Fruit fly (Drosophila melanogaster): ENCODE results near the gene ND-ACP.

Gene ND-ACP

DNA sequence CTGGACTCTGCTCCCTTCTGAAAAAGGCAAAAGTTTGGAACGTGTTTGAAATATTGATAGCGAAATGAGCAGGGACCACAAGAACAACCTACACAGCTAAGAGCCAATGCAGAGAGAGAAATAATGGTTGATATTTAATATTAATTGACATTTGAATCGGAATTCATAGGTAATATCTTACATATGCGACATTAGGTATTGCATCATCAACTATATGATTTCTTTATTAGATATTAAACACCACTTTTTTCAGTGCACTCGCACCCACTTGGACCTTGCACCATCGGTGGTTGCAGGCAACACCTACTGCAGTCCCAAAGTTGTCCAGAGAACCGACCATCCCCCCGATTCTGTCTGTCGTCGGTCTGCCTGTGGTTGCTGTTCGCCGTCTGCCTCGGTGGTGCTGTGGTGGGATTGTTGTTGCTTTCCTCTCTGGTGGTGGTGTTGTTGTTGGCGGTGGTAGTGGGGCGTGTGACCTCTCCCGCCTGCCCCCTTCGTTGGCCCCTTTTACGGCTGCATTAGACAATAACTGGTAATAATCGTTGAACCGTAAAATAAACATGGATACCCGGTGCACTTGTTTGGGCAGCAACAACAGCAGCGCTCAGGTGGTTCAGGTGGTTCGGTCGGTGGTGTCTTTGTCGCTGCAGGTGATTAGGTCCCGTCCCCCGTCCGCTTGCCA is 49.3 kb downstream of the ND-ACP start (continued):
- TF ChIP-seq CG7963 (GFP tag; IDR thresholded peaks at IDR 0.05; ENCODE audit: partially characterized antibody) (no peak), CG3281 (GFP tag; optimal IDR thresholded peaks at IDR 0.05) (no peak), CG16779 (GFP tag; IDR thresholded peaks at IDR 0.05) (no peak), Xrp1 (GFP tag; IDR thresholded peaks at IDR 0.05) (peak; percentile 84), ken (GFP tag; IDR thresholded peaks at IDR 0.05) (peak; percentile 67), slou (GFP tag; optimal IDR thresholded peaks at IDR 0.05) (no peak), CG10209 (GFP tag; optimal IDR thresholded peaks at IDR 0.05) (peak; percentile 62), Awh (GFP tag; IDR thresholded peaks at IDR 0.05) (peak; percentile 77), sd (tag; optimal IDR thresholded peaks at IDR 0.05) (no peak), Dref (GFP tag; IDR thresholded peaks at IDR 0.05) (0 out of 2 replicates have a peak, but pooled peaks have one; percentile 8), ab (GFP tag; optimal IDR thresholded peaks at IDR 0.05) (no peak), lmd (GFP tag; IDR thresholded peaks at IDR 0.05) (peak; percentile 63), Dad (GFP tag; optimal IDR thresholded peaks at IDR 0.05) (no peak), onecut (GFP tag; IDR thresholded peaks at IDR 0.05) (peak; percentile 47), ind (GFP tag; optimal IDR thresholded peaks at IDR 0.05) (peak; percentile 4), CG13424 (tag; optimal IDR thresholded peaks at IDR 0.05) (peak; percentile 62), CG43689 (GFP tag; IDR thresholded peaks at IDR 0.05) (no peak), CG5953 (GFP tag; IDR thresholded peaks at IDR 0.05) (0 out of 2 replicates have a peak, but pooled peaks have one; percentile 32), Oli (tag; optimal IDR thresholded peaks at IDR 0.05) (peak; percentile 66), CG1647 (GFP tag; optimal IDR thresholded peaks at IDR 0.05) (no peak), mam (GFP tag; optimal IDR thresholded peaks at IDR 0.05) (peak; percentile 7), crol (GFP tag; IDR thresholded peaks at IDR 0.05) (peak; percentile 72), btn (GFP tag; optimal IDR thresholded peaks at IDR 0.05) (peak; percentile 2), gt (GFP tag; IDR thresholded peaks at IDR 0.05) (peak; percentile 41), slp2 (GFP tag; optimal IDR thresholded peaks at IDR 0.05) (peak; percentile 20), Dfd (GFP tag; optimal IDR thresholded peaks at IDR 0.05) (no peak), CG17612 (GFP tag; IDR thresholded peaks at IDR 0.05) (no peak), bowl (GFP tag; IDR thresholded peaks at IDR 0.05) (0 out of 2 replicates have a peak, but pooled peaks have one; percentile 9), da (GFP tag; optimal IDR thresholded peaks at IDR 0.05) (no peak), pum (GFP tag; optimal IDR thresholded peaks at IDR 0.05) (peak; percentile 24), Tbp (GFP tag; optimal IDR thresholded peaks at IDR 0.05) (no peak), CG8281 (tag; optimal IDR thresholded peaks at IDR 0.05) (peak; percentile 35), CG3065 (GFP tag; optimal IDR thresholded peaks at IDR 0.05) (no peak), Optix (GFP tag; IDR thresholded peaks at IDR 0.05) (peak; percentile 57; the same call in 1 of the 3 replicates), Lim3 (GFP tag; IDR thresholded peaks at IDR 0.05) (no peak), CG10321 (GFP tag; IDR thresholded peaks at IDR 0.05) (no peak), rib (GFP tag; IDR thresholded peaks at IDR 0.05) (no peak), NK7.1 (GFP tag; optimal IDR thresholded peaks at IDR 0.05) (peak; percentile 24), wek (GFP tag; optimal IDR thresholded peaks at IDR 0.05) (no peak), klu (GFP tag; IDR thresholded peaks at IDR 0.05) (no peak), tx (GFP tag; optimal IDR thresholded peaks at IDR 0.05) (peak; percentile 2), sim (GFP tag; IDR thresholded peaks at IDR 0.05) (peak; percentile 75), Taf1 (GFP tag; IDR thresholded peaks at IDR 0.05) (no peak), Nf-YA (GFP tag; IDR thresholded peaks at IDR 0.05) (0 out of 2 replicates have a peak, but pooled peaks have one; percentile 5), CG1233 (GFP tag; optimal IDR thresholded peaks at IDR 0.05) (peak; percentile 55), CG7928 (GFP tag; optimal IDR thresholded peaks at IDR 0.05) (no peak), CG3407 (GFP tag; optimal IDR thresholded peaks at IDR 0.05) (peak; percentile 51), tio (GFP tag; optimal IDR thresholded peaks at IDR 0.05) (no peak), crc (GFP tag; optimal IDR thresholded peaks at IDR 0.05) (no peak), Bgb (GFP tag; IDR thresholded peaks at IDR 0.05; ENCODE audit: partially characterized antibody) (no peak), CG4282 (GFP tag; optimal IDR thresholded peaks at IDR 0.05) (no peak), Chrac-16 (GFP tag; optimal IDR thresholded peaks at IDR 0.05) (peak; percentile 50)
